Worm (Caenorhabditis elegans) whole organism, young adult: Measurements from ENCODE around the gene zfp-1.

Source experiments
- B0019.2 ChIP-seq: fragments of 200-800 bp; sonication (Bioruptor generic); conservative IDR thresholded peaks from 2 replicates; pipeline ENCODE4 v1.3.6; 2022; ENCODE audit warnings: missing genetic modification reagents, missing genetic modification characterization, missing compliant biosample characterization
- B0035.1 ChIP-seq: sonication (generic microtip); optimal IDR thresholded peaks from 2 replicates; lab custom pipeline; 2016; ENCODE audit warnings: missing genetic modification characterization, mild to moderate bottlenecking, missing compliant biosample characterization, missing genotype, missing genetic modification reagents
- B0336.3 ChIP-seq: fragments of 200-800 bp; sonication (Bioruptor generic); IDR thresholded peaks from 2 replicates; pipeline ENCODE4 v1.3.6; 2022; ENCODE audit warnings: missing genetic modification characterization, missing compliant biosample characterization
- C06A6.2 ChIP-seq: fragments of 200-800 bp; sonication (Bioruptor generic); conservative IDR thresholded peaks from 2 replicates; pipeline ENCODE4 v1.3.6; 2022; ENCODE audit warnings: missing genetic modification characterization, missing compliant biosample characterization
- F22D6.2 ChIP-seq: sonication (generic microtip); optimal IDR thresholded peaks from 2 replicates; lab custom pipeline; 2016; ENCODE audit warnings: mild to moderate bottlenecking, missing genetic modification characterization, missing compliant biosample characterization
- F39B2.1 ChIP-seq: fragments of 200-800 bp; sonication (Bioruptor generic); IDR thresholded peaks from 2 replicates; pipeline ENCODE4 v1.3.6; 2022; ENCODE audit warnings: missing genetic modification reagents, missing genetic modification characterization, missing compliant biosample characterization
- F49E8.2 ChIP-seq: sonication (generic microtip); optimal IDR thresholded peaks from 3 replicates; lab custom pipeline; 2017; ENCODE audit warnings: missing genetic modification characterization, mild to moderate bottlenecking, missing compliant biosample characterization, antibody characterized with exemption, moderate library complexity; ENCODE audit not compliant: insufficient read depth
- F55B11.4 ChIP-seq: sonication (generic microtip); optimal IDR thresholded peaks from 2 replicates; lab custom pipeline; 2016; ENCODE audit warnings: missing compliant biosample characterization, missing genetic modification characterization, borderline replicate concordance; ENCODE audit not compliant: insufficient read depth
- K11D2.4 ChIP-seq: fragments of 200-800 bp; sonication (Bioruptor generic); IDR thresholded peaks from 2 replicates; pipeline ENCODE4 v1.3.6; 2022; ENCODE audit warnings: missing genetic modification reagents, missing genetic modification characterization, missing compliant biosample characterization
- T26A5.8 ChIP-seq: sonication (generic microtip); optimal IDR thresholded peaks from 2 replicates; lab custom pipeline; 2016; ENCODE audit warnings: missing genetic modification characterization, missing compliant biosample characterization
- Y79H2A.3 ChIP-seq: fragments of 200-800 bp; sonication (Bioruptor generic); conservative IDR thresholded peaks from 2 replicates; pipeline ENCODE4 v1.3.6; 2022; ENCODE audit warnings: missing genetic modification reagents, missing genetic modification characterization, missing compliant biosample characterization
- ama-1 ChIP-seq, 3 experiments: fragments of 150-350 bp in 1 of 3; sonication (generic microtip) in 2 of 3; optimal IDR thresholded peaks; 2 replicates each; lab custom pipeline; 2014 to 2018; ENCODE audit warnings: missing biosample characterization in 2 of 3, missing genetic modification characterization in 2 of 3, missing genetic modification reagents in 2 of 3
- aptf-2 ChIP-seq: fragments of 200-800 bp; sonication (Bioruptor generic); conservative IDR thresholded peaks from 2 replicates; pipeline ENCODE4 v1.3.6; 2022; ENCODE audit warnings: missing genetic modification reagents, missing genetic modification characterization, missing compliant biosample characterization
- atf-7 ChIP-seq: sonication (generic microtip); optimal IDR thresholded peaks from 2 replicates; lab custom pipeline; 2017; ENCODE audit warnings: mild to moderate bottlenecking, missing genetic modification characterization, missing compliant biosample characterization
- athp-1 ChIP-seq: sonication (generic microtip); optimal IDR thresholded peaks from 2 replicates; lab custom pipeline; 2017; ENCODE audit warnings: mild to moderate bottlenecking, missing genetic modification characterization, missing compliant biosample characterization
- ceh-27 ChIP-seq: fragments of 200-800 bp; sonication (Bioruptor generic); optimal IDR thresholded peaks from 2 replicates; lab custom pipeline; 2018; ENCODE audit warnings: mild to moderate bottlenecking, missing genetic modification characterization, moderate library complexity, missing compliant biosample characterization
- ceh-40 ChIP-seq: fragments of 200-800 bp; sonication (Bioruptor generic); IDR thresholded peaks from 2 replicates; pipeline ENCODE4 v1.3.6; 2022; ENCODE audit warnings: missing genetic modification characterization, missing compliant biosample characterization
- ceh-58 ChIP-seq: fragments of 200-800 bp; sonication (Bioruptor generic); IDR thresholded peaks from 2 replicates; pipeline ENCODE4 v1.3.6; 2022; ENCODE audit warnings: missing genetic modification characterization, missing compliant biosample characterization
- ceh-91 ChIP-seq: fragments of 200-800 bp; sonication (Bioruptor generic); IDR thresholded peaks from 2 replicates; pipeline ENCODE4 v1.3.6; 2022; ENCODE audit warnings: missing genetic modification reagents, missing genetic modification characterization, missing compliant biosample characterization
- chd-7 ChIP-seq: sonication (generic microtip); optimal IDR thresholded peaks from 2 replicates; lab custom pipeline; 2016; ENCODE audit warnings: mild to moderate bottlenecking, missing genetic modification characterization, moderate library complexity, missing compliant biosample characterization
- egrh-3 ChIP-seq: fragments of 200-800 bp; sonication (Bioruptor generic); IDR thresholded peaks from 2 replicates; pipeline ENCODE4 v1.3.6; 2022; ENCODE audit warnings: missing genetic modification reagents, missing genetic modification characterization, missing compliant biosample characterization
- gei-17 ChIP-seq: fragments of 200-800 bp; sonication (Bioruptor generic); optimal IDR thresholded peaks from 2 replicates; lab custom pipeline; 2018; ENCODE audit warnings: mild to moderate bottlenecking, missing genetic modification characterization, missing compliant biosample characterization
- him-1 ChIP-seq: sonication (generic microtip); optimal IDR thresholded peaks from 2 replicates; lab custom pipeline; 2016; ENCODE audit warnings: missing genotype, missing genetic modification reagents, missing genetic modification characterization, missing compliant biosample characterization
- hmg-20 ChIP-seq: fragments of 200-800 bp; sonication (Bioruptor generic); IDR thresholded peaks from 2 replicates; pipeline ENCODE4 v1.3.6; 2022; ENCODE audit warnings: missing genetic modification reagents, missing genetic modification characterization, missing compliant biosample characterization
- hrde-1 ChIP-seq: sonication (generic microtip); optimal IDR thresholded peaks from 2 replicates; lab custom pipeline; 2016; ENCODE audit warnings: missing genetic modification characterization, mild to moderate bottlenecking, missing compliant biosample characterization, moderate library complexity, missing genotype, missing genetic modification reagents, borderline replicate concordance
- hsf-1 ChIP-seq: fragments of 200-800 bp; sonication (Bioruptor generic); IDR thresholded peaks from 2 replicates; pipeline ENCODE4 v1.3.6; 2022; ENCODE audit warnings: missing genetic modification reagents, missing genetic modification characterization, missing compliant biosample characterization
- let-607 ChIP-seq, 2 experiments: fragments of 200-800 bp in 1 of 2; sonication (Bioruptor generic) in 1 of 2; sonication (generic microtip) in 1 of 2; optimal IDR thresholded peaks; 2 replicates each; lab custom pipeline; 2016 to 2018; ENCODE audit warnings: mild to moderate bottlenecking in 2 of 2, missing compliant biosample characterization in 2 of 2, missing genetic modification characterization in 2 of 2, moderate library complexity in 2 of 2, missing genotype in 1 of 2
- lin-26 ChIP-seq: fragments of 200-800 bp; sonication (Bioruptor generic); IDR thresholded peaks from 2 replicates; pipeline ENCODE4 v1.3.6; 2022; ENCODE audit warnings: missing genetic modification reagents, missing genetic modification characterization, missing compliant biosample characterization
- lin-35 ChIP-seq, 3 experiments: fragments of 150-350 bp in 2 of 3; sonication (generic microtip) in 1 of 3; optimal IDR thresholded peaks; 2 replicates each; lab custom pipeline; 2014 to 2018; ENCODE audit warnings: missing biosample characterization in 3 of 3, missing genetic modification characterization in 3 of 3, missing genetic modification reagents in 3 of 3
- lsl-1 ChIP-seq: fragments of 200-800 bp; sonication (Bioruptor generic); optimal IDR thresholded peaks from 2 replicates; lab custom pipeline; 2018; ENCODE audit warnings: mild to moderate bottlenecking, missing genetic modification characterization, moderate library complexity, missing compliant biosample characterization
- lsy-27 ChIP-seq: sonication (generic microtip); optimal IDR thresholded peaks from 2 replicates; lab custom pipeline; 2017; ENCODE audit warnings: missing genetic modification characterization, mild to moderate bottlenecking, missing compliant biosample characterization, antibody characterized with exemption, missing genotype, borderline replicate concordance; ENCODE audit not compliant: insufficient read depth
- madf-10 ChIP-seq: sonication (generic microtip); optimal IDR thresholded peaks from 2 replicates; lab custom pipeline; 2016; ENCODE audit warnings: mild to moderate bottlenecking, missing genetic modification characterization, missing compliant biosample characterization
- madf-6 ChIP-seq: fragments of 200-800 bp; sonication (Bioruptor generic); IDR thresholded peaks from 2 replicates; pipeline ENCODE4 v1.3.6; 2022; ENCODE audit warnings: missing genetic modification reagents, missing genetic modification characterization, missing compliant biosample characterization
- madf-8 ChIP-seq: fragments of 200-800 bp; sonication (Bioruptor generic); conservative IDR thresholded peaks from 2 replicates; pipeline ENCODE4 v1.3.6; 2022; ENCODE audit warnings: missing genetic modification reagents, missing genetic modification characterization, missing compliant biosample characterization
- mes-4 ChIP-seq: sonication (generic microtip); optimal IDR thresholded peaks from 2 replicates; lab custom pipeline; 2016; ENCODE audit warnings: missing genotype, missing genetic modification characterization, missing compliant biosample characterization
- nfyb-1 ChIP-seq: fragments of 200-800 bp; sonication (Bioruptor generic); IDR thresholded peaks from 2 replicates; pipeline ENCODE4 v1.3.6; 2022; ENCODE audit warnings: missing genetic modification reagents, missing genetic modification characterization, missing compliant biosample characterization
- pbrm-1 ChIP-seq: fragments of 200-800 bp; sonication (Bioruptor generic); IDR thresholded peaks from 2 replicates; pipeline ENCODE4 v1.3.6; 2022; ENCODE audit warnings: missing genetic modification reagents, missing genetic modification characterization, missing compliant biosample characterization
- rec-8 ChIP-seq, 2 experiments: sonication (generic microtip); optimal IDR thresholded peaks; 2 replicates each; lab custom pipeline; 2016; ENCODE audit warnings: mild to moderate bottlenecking in 2 of 2, missing genetic modification characterization in 2 of 2, missing genetic modification reagents in 2 of 2, missing genotype in 2 of 2, missing biosample characterization in 1 of 2, missing compliant biosample characterization in 1 of 2, moderate library complexity in 1 of 2
- snpc-1.1 ChIP-seq: sonication (generic microtip); optimal IDR thresholded peaks from 2 replicates; lab custom pipeline; 2017; ENCODE audit warnings: missing genetic modification characterization, mild to moderate bottlenecking, missing compliant biosample characterization, antibody characterized with exemption, moderate library complexity, missing genotype, missing genetic modification reagents; ENCODE audit not compliant: insufficient read depth
- snpc-3.4 ChIP-seq: sonication (generic microtip); optimal IDR thresholded peaks from 2 replicates; lab custom pipeline; 2017; ENCODE audit warnings: missing genetic modification characterization, mild to moderate bottlenecking, missing compliant biosample characterization, antibody characterized with exemption, moderate library complexity, missing genotype, missing genetic modification reagents
- somi-1 ChIP-seq: fragments of 200-800 bp; sonication (Bioruptor generic); optimal IDR thresholded peaks from 2 replicates; lab custom pipeline; 2018; ENCODE audit warnings: mild to moderate bottlenecking, missing genetic modification characterization, missing compliant biosample characterization
- zim-3 ChIP-seq: sonication (generic microtip); optimal IDR thresholded peaks from 2 replicates; lab custom pipeline; 2017; ENCODE audit warnings: mild to moderate bottlenecking, missing genetic modification characterization, moderate library complexity, missing compliant biosample characterization
- ztf-26 ChIP-seq: sonication (generic microtip); optimal IDR thresholded peaks from 2 replicates; lab custom pipeline; 2017; ENCODE audit warnings: missing genetic modification characterization, missing compliant biosample characterization
- ztf-3 ChIP-seq: fragments of 200-800 bp; sonication (Bioruptor generic); optimal IDR thresholded peaks from 2 replicates; lab custom pipeline; 2018; ENCODE audit warnings: mild to moderate bottlenecking, missing genetic modification characterization, missing compliant biosample characterization
- ztf-6 ChIP-seq: fragments of 200-800 bp; sonication (Bioruptor generic); IDR thresholded peaks from 2 replicates; pipeline ENCODE4 v1.3.6; 2022; ENCODE audit warnings: missing genetic modification reagents, missing genetic modification characterization, missing compliant biosample characterization

Gene zfp-1

ce11 chrIII:8795595-8796141 is 4.3 kb downstream of the zfp-1 start (continued):
- TF ChIP-seq Y79H2A.3 (GFP tag; lab: Robert Waterston, UW): no peak
- TF ChIP-seq lin-26: peak; percentile 71; the same call in 1 of the 2 replicates
- TF ChIP-seq zim-3: no peak
- no peak for TF ChIP-seq ceh-91 (GFP tag; lab: Robert Waterston, UW)
- TF ChIP-seq mes-4 (tag; lab: Kevin White, UChicago): no peak
- no peak for TF ChIP-seq F22D6.2
- peak; percentile 34; the same call in 1 of the 2 replicates for TF ChIP-seq madf-6
- TF ChIP-seq T26A5.8 (tag; lab: Kevin White, UChicago): no peak
- peak; percentile 68 for TF ChIP-seq gei-17
- TF ChIP-seq snpc-3.4: peak; percentile 44
- peak; percentile 56; the same call in 1 of the 2 replicates for TF ChIP-seq ztf-6 (GFP tag; lab: Robert Waterston, UW)
- TF ChIP-seq C06A6.2 (GFP tag; lab: Robert Waterston, UW): peak; percentile 89
- no peak for TF ChIP-seq hrde-1 (tag; lab: Kevin White, UChicago)
- peak; percentile 0 for TF ChIP-seq lsl-1 (GFP tag; lab: Kevin White, UChicago)
- peak; percentile 93 for TF ChIP-seq ceh-27
- no peak for TF ChIP-seq madf-8 (GFP tag; lab: Robert Waterston, UW)
- TF ChIP-seq athp-1: peak; percentile 79
- TF ChIP-seq F55B11.4 (tag; lab: Kevin White, UChicago): no peak
- peak; percentile 83 for TF ChIP-seq ztf-26 (tag; lab: Kevin White, UChicago)
- TF ChIP-seq lsy-27 (tag; lab: Kevin White, UChicago): no peak
- TF ChIP-seq B0035.1 (tag; lab: Kevin White, UChicago): peak; percentile 37
- TF ChIP-seq ama-1 (optimal IDR thresholded peaks at IDR 0.05; lab: Kevin White, UChicago): no peak
- TF ChIP-seq ama-1 (GFP tag; optimal IDR thresholded peaks at IDR 0.05; lab: Kevin White, UChicago): no peak
- 0 out of 2 replicates have a peak, but pooled peaks have one; percentile 59 for TF ChIP-seq aptf-2 (GFP tag; lab: Robert Waterston, UW)
- TF ChIP-seq ceh-40 (GFP tag; lab: Robert Waterston, UW): no peak
- TF ChIP-seq snpc-1.1 (tag; lab: Kevin White, UChicago): no peak
- peak; percentile 89 for TF ChIP-seq nfyb-1 (GFP tag; lab: Robert Waterston, UW)
- peak; percentile 52; the same call in 1 of the 2 replicates for TF ChIP-seq hsf-1
- no peak for TF ChIP-seq ceh-58 (GFP tag; lab: Robert Waterston, UW)
- TF ChIP-seq let-607 (tag; optimal IDR thresholded peaks at IDR 0.05; lab: Kevin White, UChicago): peak in 1 of 2 experiments; percentile 68
- TF ChIP-seq him-1 (tag; lab: Kevin White, UChicago): no peak

ce11 chrIII:8797211-8797733 is 5.9 kb downstream of the zfp-1 start:
- TF ChIP-seq pbrm-1 (GFP tag; lab: Robert Waterston, UW) (0 out of 2 replicates have a peak, but pooled peaks have one; percentile 17), chd-7 (tag; lab: Kevin White, UChicago) (peak; percentile 71), hmg-20 (GFP tag; lab: Robert Waterston, UW) (0 out of 2 replicates have a peak, but pooled peaks have one; percentile 8), ztf-26 (tag; lab: Kevin White, UChicago) (peak; percentile 77), madf-10 (tag; lab: Kevin White, UChicago) (peak; percentile 82), B0336.3 (GFP tag; lab: Robert Waterston, UW) (peak; percentile 81), ztf-6 (GFP tag; lab: Robert Waterston, UW) (no peak), ztf-3 (GFP tag; lab: Kevin White, UChicago) (peak; percentile 76), atf-7 (tag; lab: Kevin White, UChicago) (peak; percentile 90), snpc-3.4 (no peak), Y79H2A.3 (GFP tag; lab: Robert Waterston, UW) (no peak), F49E8.2 (tag; lab: Kevin White, UChicago) (no peak), rec-8 (tag; optimal IDR thresholded peaks at IDR 0.05; lab: Kevin White, UChicago) (no peak), lin-35 (GFP tag; optimal IDR thresholded peaks at IDR 0.05; lab: Kevin White, UChicago) (peak in 1 of 3 experiments; percentile 74), B0019.2 (no peak), somi-1 (GFP tag; lab: Kevin White, UChicago) (peak; percentile 93), K11D2.4 (GFP tag; lab: Robert Waterston, UW) (peak; percentile 74), egrh-3 (peak; percentile 25; the same call in 1 of the 2 replicates), F39B2.1 (GFP tag; lab: Robert Waterston, UW) (no peak)
